Worm (Caenorhabditis elegans) whole organism, early embryonic: ENCODE measurements around the gene scl-26.

Source experiments
- B0310.2 ChIP-seq: sonication (generic microtip); optimal IDR thresholded peaks from 2 replicates; lab custom pipeline; 2016; ENCODE audit warnings: mild to moderate bottlenecking, missing genetic modification characterization, missing compliant biosample characterization
- F13C5.2 ChIP-seq: sonication (generic microtip); optimal IDR thresholded peaks from 2 replicates; lab custom pipeline; 2017; ENCODE audit warnings: mild to moderate bottlenecking, missing genetic modification characterization, inconsistent platforms, missing compliant biosample characterization
- aly-1 ChIP-seq: sonication (generic microtip); optimal IDR thresholded peaks from 2 replicates; lab custom pipeline; 2016; ENCODE audit warnings: missing genetic modification characterization, missing compliant biosample characterization
- ama-1 ChIP-seq: fragments of 150-350 bp; optimal IDR thresholded peaks from 2 replicates; lab custom pipeline; 2014
- ceh-13 ChIP-seq: fragments of 200-800 bp; sonication (Bioruptor generic); optimal IDR thresholded peaks from 2 replicates; lab custom pipeline; 2018; ENCODE audit warnings: mild to moderate bottlenecking, missing genetic modification characterization, missing compliant biosample characterization
- ceh-36 ChIP-seq: sonication (generic microtip); optimal IDR thresholded peaks from 2 replicates; lab custom pipeline; 2016; ENCODE audit warnings: missing genetic modification characterization, inconsistent platforms, missing compliant biosample characterization
- ets-7 ChIP-seq: sonication (generic microtip); optimal IDR thresholded peaks from 2 replicates; lab custom pipeline; 2016; ENCODE audit warnings: missing genotype, missing genetic modification characterization, missing compliant biosample characterization
- flt-1 ChIP-seq: fragments of 200-800 bp; sonication (Bioruptor generic); IDR thresholded peaks from 2 replicates; pipeline ENCODE4 v1.3.6; 2022; ENCODE audit warnings: missing genetic modification characterization, missing compliant biosample characterization
- hmbx-1 ChIP-seq: sonication (generic microtip); optimal IDR thresholded peaks from 2 replicates; lab custom pipeline; 2016; ENCODE audit warnings: mild to moderate bottlenecking, missing genetic modification characterization, missing compliant biosample characterization
- hmg-4 ChIP-seq: fragments of 200-800 bp; sonication (Bioruptor generic); optimal IDR thresholded peaks from 2 replicates; lab custom pipeline; 2018; ENCODE audit warnings: mild to moderate bottlenecking, missing genetic modification characterization, missing compliant biosample characterization
- hnd-1 ChIP-seq: sonication (generic microtip); optimal IDR thresholded peaks from 2 replicates; lab custom pipeline; 2016; ENCODE audit warnings: missing genetic modification characterization, missing compliant biosample characterization
- pes-1 ChIP-seq: fragments of 200-800 bp; sonication (Bioruptor generic); IDR thresholded peaks from 2 replicates; pipeline ENCODE4 v1.3.6; 2022; ENCODE audit warnings: missing genetic modification reagents, missing genetic modification characterization, missing compliant biosample characterization
- scrt-1 ChIP-seq: fragments of 200-800 bp; sonication (Bioruptor generic); IDR thresholded peaks from 2 replicates; pipeline ENCODE4 v1.3.6; 2022; ENCODE audit warnings: missing genetic modification characterization, missing compliant biosample characterization
- sea-1 ChIP-seq: fragments of 200-800 bp; sonication (Bioruptor generic); conservative IDR thresholded peaks from 2 replicates; pipeline ENCODE4 v1.3.6; 2022; ENCODE audit warnings: missing genetic modification characterization, missing compliant biosample characterization
- tbx-11 ChIP-seq: fragments of 200-800 bp; sonication (Bioruptor generic); IDR thresholded peaks from 2 replicates; pipeline ENCODE4 v1.3.6; 2022; ENCODE audit warnings: missing genetic modification characterization, missing compliant biosample characterization
- tbx-37 ChIP-seq: fragments of 200-800 bp; sonication (Bioruptor generic); conservative IDR thresholded peaks from 2 replicates; pipeline ENCODE4 v1.3.6; 2022; ENCODE audit warnings: missing genetic modification reagents, missing genetic modification characterization, missing compliant biosample characterization
- tra-4 ChIP-seq: sonication (generic microtip); optimal IDR thresholded peaks from 2 replicates; lab custom pipeline; 2017; ENCODE audit warnings: missing genetic modification characterization, missing compliant biosample characterization

The scl-26 gene

ce11 chrV:7601443-7601842, at the start of gene scl-26:
Gene scl-26, minus strand, starts transcription at chrV:7601543.
- TF ChIP-seq ets-7 (tag; lab: Kevin White, UChicago) = no peak
- no peak for TF ChIP-seq ceh-13 (GFP tag; lab: Kevin White, UChicago)
- TF ChIP-seq scrt-1 (GFP tag; lab: Robert Waterston, UW) = no peak
- TF ChIP-seq ama-1 = no peak
- TF ChIP-seq aly-1 (tag; lab: Kevin White, UChicago) = no peak
- no peak for TF ChIP-seq tbx-37
- no peak for TF ChIP-seq ceh-36 (tag; lab: Kevin White, UChicago)
- no peak for TF ChIP-seq F13C5.2
- TF ChIP-seq B0310.2 (tag; lab: Kevin White, UChicago) = no peak
- no peak for TF ChIP-seq sea-1 (GFP tag; lab: Robert Waterston, UW)
- no peak for TF ChIP-seq flt-1 (GFP tag; lab: Robert Waterston, UW)

ce11 chrV:7649963-7650362, 48.6 kb upstream of the scl-26 start:
- no peak for TF ChIP-seq sea-1 (GFP tag; lab: Robert Waterston, UW)
- no peak for TF ChIP-seq ceh-13 (GFP tag; lab: Kevin White, UChicago)

ce11 chrV:7647147-7647546, 45.8 kb upstream of the scl-26 start:
- TF ChIP-seq flt-1 (GFP tag; lab: Robert Waterston, UW) (no peak), ceh-36 (tag; lab: Kevin White, UChicago) (no peak), tbx-11 (GFP tag; lab: Robert Waterston, UW) (no peak), tbx-37 (no peak), F13C5.2 (no peak), hmg-4 (no peak), tra-4 (tag; lab: Kevin White, UChicago) (no peak), aly-1 (tag; lab: Kevin White, UChicago) (no peak), ama-1 (no peak), ets-7 (tag; lab: Kevin White, UChicago) (no peak), sea-1 (GFP tag; lab: Robert Waterston, UW) (no peak)

- TF ChIP-seq scrt-1 (GFP tag; lab: Robert Waterston, UW) (no peak), sea-1 (GFP tag; lab: Robert Waterston, UW) (no peak), tbx-37 (no peak), tbx-11 (GFP tag; lab: Robert Waterston, UW) (no peak), tra-4 (tag; lab: Kevin White, UChicago) (no peak)
Measured at ce11 chrV:7645454-7645853, 44.1 kb upstream of the scl-26 start, which contains the start of gene str-47. Gene str-47, plus strand, starts transcription at chrV:7645754.

- no peak for TF ChIP-seq hmbx-1 (tag; lab: Kevin White, UChicago)
- no peak for TF ChIP-seq scrt-1 (GFP tag; lab: Robert Waterston, UW)
- no peak for TF ChIP-seq hmg-4
- no peak for TF ChIP-seq ama-1
- no peak for TF ChIP-seq F13C5.2
- TF ChIP-seq hnd-1 (tag; lab: Kevin White, UChicago) = no peak
Measured at ce11 chrV:7643416-7643815, 42.1 kb upstream of the scl-26 start, which contains the start of gene F07C4.11. Gene F07C4.11, minus strand, starts transcription at chrV:7643516.

ce11 chrV:7641718-7642117, 40.4 kb upstream of the scl-26 start:
- TF ChIP-seq B0310.2 (tag; lab: Kevin White, UChicago) = no peak
- no peak for TF ChIP-seq aly-1 (tag; lab: Kevin White, UChicago)
- TF ChIP-seq tbx-11 (GFP tag; lab: Robert Waterston, UW) = no peak
- no peak for TF ChIP-seq ets-7 (tag; lab: Kevin White, UChicago)
- TF ChIP-seq F13C5.2 = no peak
- no peak for TF ChIP-seq hnd-1 (tag; lab: Kevin White, UChicago)

ce11 chrV:7639787-7640186, 38.4 kb upstream of the scl-26 start, which contains the start of gene F07C4.10:
Gene F07C4.10, minus strand, starts transcription at chrV:7639887.
- TF ChIP-seq scrt-1 (GFP tag; lab: Robert Waterston, UW) (no peak), hmbx-1 (tag; lab: Kevin White, UChicago) (no peak), F13C5.2 (no peak), tra-4 (tag; lab: Kevin White, UChicago) (no peak), hnd-1 (tag; lab: Kevin White, UChicago) (no peak), tbx-11 (GFP tag; lab: Robert Waterston, UW) (no peak), ets-7 (tag; lab: Kevin White, UChicago) (no peak), aly-1 (tag; lab: Kevin White, UChicago) (no peak), ceh-36 (tag; lab: Kevin White, UChicago) (no peak), ceh-13 (GFP tag; lab: Kevin White, UChicago) (no peak), B0310.2 (tag; lab: Kevin White, UChicago) (no peak), hmg-4 (no peak), tbx-37 (no peak), flt-1 (GFP tag; lab: Robert Waterston, UW) (no peak), ama-1 (no peak), pes-1 (GFP tag; lab: Robert Waterston, UW) (no peak), sea-1 (GFP tag; lab: Robert Waterston, UW) (no peak)

ce11 chrV:7639356-7639755, 38.0 kb upstream of the scl-26 start:
- no peak for TF ChIP-seq ama-1
- no peak for TF ChIP-seq hmg-4
- no peak for TF ChIP-seq tbx-37
- no peak for TF ChIP-seq B0310.2 (tag; lab: Kevin White, UChicago)
- TF ChIP-seq flt-1 (GFP tag; lab: Robert Waterston, UW) = no peak
- no peak for TF ChIP-seq scrt-1 (GFP tag; lab: Robert Waterston, UW)
- TF ChIP-seq aly-1 (tag; lab: Kevin White, UChicago) = no peak
- no peak for TF ChIP-seq F13C5.2
- no peak for TF ChIP-seq ets-7 (tag; lab: Kevin White, UChicago)
- no peak for TF ChIP-seq ceh-36 (tag; lab: Kevin White, UChicago)
- no peak for TF ChIP-seq ceh-13 (GFP tag; lab: Kevin White, UChicago)
- no peak for TF ChIP-seq hmbx-1 (tag; lab: Kevin White, UChicago)
- TF ChIP-seq sea-1 (GFP tag; lab: Robert Waterston, UW) = no peak
- TF ChIP-seq tbx-11 (GFP tag; lab: Robert Waterston, UW) = no peak
- TF ChIP-seq hnd-1 (tag; lab: Kevin White, UChicago) = no peak
- TF ChIP-seq pes-1 (GFP tag; lab: Robert Waterston, UW) = no peak
- TF ChIP-seq tra-4 (tag; lab: Kevin White, UChicago) = no peak
